Worm (Caenorhabditis elegans): ENCODE measurements around the gene pstk-1.
A peak's percentile ranks its signal among the peaks of the same experiment; 100 is the strongest.

pstk-1 gene

DNA sequence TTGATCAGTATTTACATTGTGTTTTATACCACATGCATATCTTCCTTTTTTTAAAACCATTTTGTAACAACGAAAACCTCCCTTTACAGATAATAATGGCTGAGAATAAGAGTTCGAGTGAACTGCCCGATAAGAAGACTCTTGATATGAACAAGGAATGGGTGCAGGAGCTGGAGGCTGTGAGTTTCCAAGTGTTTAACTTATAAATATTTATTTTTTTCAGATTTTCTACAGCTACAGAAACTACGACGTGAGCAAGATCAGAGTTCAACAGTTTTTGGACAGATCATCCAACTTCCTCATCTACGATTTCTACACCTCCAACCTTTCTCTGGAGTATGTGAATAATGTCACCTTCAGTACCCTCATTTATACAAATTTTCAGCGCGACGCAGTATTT lies 30.0 kb downstream of the pstk-1 start, which contains the start of gene herd-1 (continued):
- peak; percentile 49; the same call in 1 of the 2 replicates for TF ChIP-seq C17E4.6 (GFP tag; IDR thresholded peaks at IDR 0.05)
- TF ChIP-seq fkh-3 (tag; optimal IDR thresholded peaks at IDR 0.05): no peak
- TF ChIP-seq hsf-1 (GFP tag; IDR thresholded peaks at IDR 0.05): peak; percentile 69
- TF ChIP-seq nhr-80 (tag; optimal IDR thresholded peaks at IDR 0.05): no peak
- TF ChIP-seq him-1 (tag; optimal IDR thresholded peaks at IDR 0.05): no peak
- no peak; the same call in 1 of the 2 replicates for TF ChIP-seq F33H1.4 (GFP tag; IDR thresholded peaks at IDR 0.05)
- TF ChIP-seq athp-1 (tag; optimal IDR thresholded peaks at IDR 0.05): peak; percentile 73
- TF ChIP-seq lin-54 (GFP tag; optimal IDR thresholded peaks at IDR 0.05): peak; percentile 62
- peak; percentile 7 for TF ChIP-seq ceh-27 (GFP tag; optimal IDR thresholded peaks at IDR 0.05)
- no peak for TF ChIP-seq lag-1 (GFP tag; IDR thresholded peaks at IDR 0.05)
- no peak for TF ChIP-seq sea-2 (GFP tag; IDR thresholded peaks at IDR 0.05)
- no peak for TF ChIP-seq B0261.1 (tag; optimal IDR thresholded peaks at IDR 0.05)
- TF ChIP-seq chd-7 (tag; optimal IDR thresholded peaks at IDR 0.05): no peak
- peak; percentile 44 for TF ChIP-seq lsl-1 (GFP tag; optimal IDR thresholded peaks at IDR 0.05)
- TF ChIP-seq egl-44 (GFP tag; IDR thresholded peaks at IDR 0.05): 0 out of 2 replicates have a peak, but pooled peaks have one; percentile 48
- TF ChIP-seq rcor-1 (GFP tag; IDR thresholded peaks at IDR 0.05): peak; percentile 53
- no peak for TF ChIP-seq ztf-3 (GFP tag; optimal IDR thresholded peaks at IDR 0.05)
- TF ChIP-seq madf-6 (GFP tag; IDR thresholded peaks at IDR 0.05): peak; percentile 70
- peak; percentile 1 for TF ChIP-seq snpc-1.3 (tag; optimal IDR thresholded peaks at IDR 0.05; ENCODE audit: insufficient read depth)
- TF ChIP-seq ceh-79 (tag; optimal IDR thresholded peaks at IDR 0.05): no peak
- TF ChIP-seq F49E8.2 (tag; optimal IDR thresholded peaks at IDR 0.05; ENCODE audit: insufficient read depth): peak; percentile 69
- TF ChIP-seq let-526 (GFP tag; IDR thresholded peaks at IDR 0.05): no peak

ce11 chrIII:12499245-12499644 lies 32.8 kb downstream of the pstk-1 start, which contains the start of gene sql-1:
Gene sql-1, plus strand, starts transcription at chrIII:12499557.
- TF ChIP-seq mes-4 (tag; optimal IDR thresholded peaks at IDR 0.05) (peak; percentile 41), F33H1.4 (GFP tag; IDR thresholded peaks at IDR 0.05) (no peak), F23B12.7 (tag; optimal IDR thresholded peaks at IDR 0.05; ENCODE audit: insufficient read depth) (no peak), tlf-1 (GFP tag; optimal IDR thresholded peaks at IDR 0.05) (no peak), unc-130 (GFP tag; optimal IDR thresholded peaks at IDR 0.05) (peak; percentile 53), lin-26 (GFP tag; IDR thresholded peaks at IDR 0.05) (no peak), snpc-3.4 (tag; optimal IDR thresholded peaks at IDR 0.05) (peak; percentile 70), athp-1 (tag; optimal IDR thresholded peaks at IDR 0.05) (peak; percentile 82), mxl-1 (tag; optimal IDR thresholded peaks at IDR 0.05) (peak; percentile 28), ceh-79 (tag; optimal IDR thresholded peaks at IDR 0.05) (peak; percentile 30), Y53G8AR.9 (GFP tag; conservative IDR thresholded peaks at IDR 0.05) (peak; percentile 83), nfyb-1 (GFP tag; IDR thresholded peaks at IDR 0.05) (0 out of 2 replicates have a peak, but pooled peaks have one; percentile 8), ekl-4 (GFP tag; IDR thresholded peaks at IDR 0.05) (no peak; the same call in 1 of the 2 replicates), xnd-1 (tag; optimal IDR thresholded peaks at IDR 0.05) (peak; percentile 17), attf-6 (GFP tag; IDR thresholded peaks at IDR 0.05) (no peak), cebp-2 (GFP tag; IDR thresholded peaks at IDR 0.05) (0 out of 2 replicates have a peak, but pooled peaks have one; percentile 53), F37B4.10 (GFP tag; IDR thresholded peaks at IDR 0.05) (no peak), egl-44 (GFP tag; IDR thresholded peaks at IDR 0.05) (no peak), dpl-1 (GFP tag; optimal IDR thresholded peaks at IDR 0.05) (no peak), snpc-4 (GFP tag; optimal IDR thresholded peaks at IDR 0.05) (no peak), snpc-4 (tag; optimal IDR thresholded peaks at IDR 0.05) (peak in 1 of 4 experiments; percentile 22), lir-1 (GFP tag; conservative IDR thresholded peaks at IDR 0.05) (no peak), ztf-6 (GFP tag; IDR thresholded peaks at IDR 0.05) (no peak), F10E7.11 (tag; optimal IDR thresholded peaks at IDR 0.05) (peak; percentile 14), let-526 (GFP tag; IDR thresholded peaks at IDR 0.05) (no peak), K12H6.12 (tag; optimal IDR thresholded peaks at IDR 0.05) (no peak), T26A5.8 (tag; optimal IDR thresholded peaks at IDR 0.05) (peak; percentile 67), lsy-27 (tag; optimal IDR thresholded peaks at IDR 0.05; ENCODE audit: borderline replicate concordance, insufficient read depth) (no peak), dox-1 (GFP tag; IDR thresholded peaks at IDR 0.05) (no peak), dpff-1 (tag; optimal IDR thresholded peaks at IDR 0.05) (peak; percentile 50), nhr-27 (tag; optimal IDR thresholded peaks at IDR 0.05) (peak; percentile 39)
